Worm (Caenorhabditis elegans): Measurements from ENCODE around the gene F54D1.6.

DNA sequence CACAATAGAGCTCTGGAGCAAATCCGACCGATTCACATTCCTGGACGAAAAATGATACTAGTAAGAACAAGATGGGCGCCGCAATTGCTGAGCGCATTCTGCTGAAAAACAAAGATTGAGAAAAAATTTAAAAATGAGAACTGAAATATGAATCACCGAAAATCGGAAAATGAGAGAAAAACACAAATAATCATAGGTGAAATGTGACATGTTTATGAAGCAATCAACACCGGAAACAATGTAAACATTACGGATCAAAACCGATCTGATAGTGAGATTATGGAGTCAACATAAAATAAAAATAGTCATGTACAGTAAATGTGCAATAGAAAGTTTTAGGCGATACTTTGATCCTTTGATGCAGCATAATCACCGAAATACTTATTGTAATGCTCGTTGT lies 26.3 kb downstream of the F54D1.6 start, which contains the start of gene dnj-2:
- TF ChIP-seq nhr-12 (tag; optimal IDR thresholded peaks at IDR 0.05): no peak
- no peak for TF ChIP-seq ceh-43 (GFP tag; optimal IDR thresholded peaks at IDR 0.05)
- TF ChIP-seq M03D4.4 (tag; optimal IDR thresholded peaks at IDR 0.05): no peak
- no peak for TF ChIP-seq unc-62 (GFP tag; optimal IDR thresholded peaks at IDR 0.05)
- no peak for TF ChIP-seq unc-39 (tag; optimal IDR thresholded peaks at IDR 0.05)
- TF ChIP-seq zip-8 (tag; optimal IDR thresholded peaks at IDR 0.05): no peak
- TF ChIP-seq drap-1 (GFP tag; optimal IDR thresholded peaks at IDR 0.05): no peak
- no peak for TF ChIP-seq pha-4 (tag; optimal IDR thresholded peaks at IDR 0.05)
- no peak for TF ChIP-seq nhr-76 (tag; optimal IDR thresholded peaks at IDR 0.05)
- no peak for TF ChIP-seq blmp-1 (tag; optimal IDR thresholded peaks at IDR 0.05)
- TF ChIP-seq sptf-1 (tag; optimal IDR thresholded peaks at IDR 0.05): no peak
- no peak for TF ChIP-seq hlh-1 (tag; optimal IDR thresholded peaks at IDR 0.05)
- TF ChIP-seq lin-13 (tag; optimal IDR thresholded peaks at IDR 0.05): no peak
